Worm (Caenorhabditis elegans) whole organism, L4/young adult: Measurements from ENCODE around the gene snn-1.

ENCODE experiments used
- W03F9.2 ChIP-seq: fragments of 150-350 bp; optimal IDR thresholded peaks from 2 replicates; lab custom pipeline; 2014; ENCODE audit warnings: missing biosample characterization, missing genetic modification characterization
- dao-5 ChIP-seq: sonication (generic microtip); optimal IDR thresholded peaks from 2 replicates; lab custom pipeline; 2016; ENCODE audit warnings: missing genotype, missing genetic modification characterization, moderate library complexity, missing compliant biosample characterization
- him-1 ChIP-seq: sonication (generic microtip); optimal IDR thresholded peaks from 2 replicates; lab custom pipeline; 2016; ENCODE audit warnings: missing genotype, missing genetic modification reagents, missing genetic modification characterization, missing compliant biosample characterization

DNA sequence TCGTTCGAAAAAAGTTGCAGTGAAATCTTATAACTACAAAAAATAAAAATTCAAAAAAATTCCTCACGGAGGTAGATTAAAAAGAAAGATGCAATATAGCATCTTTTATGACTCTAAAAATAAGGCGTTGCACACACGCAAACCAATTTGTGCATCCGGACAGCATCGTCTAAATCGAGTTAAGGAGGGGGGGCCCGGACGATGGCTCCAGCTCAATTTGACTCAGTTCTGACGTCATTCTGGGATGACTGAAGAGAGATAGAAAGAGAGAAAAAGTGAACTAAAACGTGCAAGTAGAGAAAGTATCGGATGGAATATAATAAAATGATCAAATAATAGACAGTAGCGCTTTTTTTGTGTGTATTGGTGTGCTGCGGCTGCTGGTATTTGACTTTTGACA, 49.0 kb downstream of the snn-1 start:
- TF ChIP-seq him-1 (peak; percentile 21), dao-5 (tag; lab: Kevin White, UChicago) (no peak), W03F9.2 (tag; lab: Kevin White, UChicago) (no peak)
